Worm (Caenorhabditis elegans) whole organism, L1 larva: ENCODE data around the gene F26F2.5.
"Not testable (repeated sequence)": the region's sequence is repeated elsewhere in the genome, so short reads cannot be mapped to it uniquely, and the experiment has no call there.

Experiments used
- C34B4.2 ChIP-seq: sonication (generic microtip); optimal IDR thresholded peaks from 2 replicates; lab custom pipeline; 2017; ENCODE audit warnings: mild to moderate bottlenecking, missing genetic modification characterization, missing compliant biosample characterization
- F16B12.6 ChIP-seq: fragments of 150-350 bp; optimal IDR thresholded peaks from 2 replicates; lab custom pipeline; 2014; ENCODE audit warnings: missing biosample characterization, missing genetic modification characterization
- alr-1 ChIP-seq: fragments of 200-800 bp; sonication (Bioruptor generic); optimal IDR thresholded peaks from 2 replicates; lab custom pipeline; 2018; ENCODE audit warnings: borderline replicate concordance, mild to moderate bottlenecking, missing genetic modification characterization, missing compliant biosample characterization
- aly-2 ChIP-seq: fragments of 150-350 bp; optimal IDR thresholded peaks from 2 replicates; lab custom pipeline; 2014; ENCODE audit warnings: missing biosample characterization, missing genetic modification characterization
- ceh-82 ChIP-seq, 3 experiments: fragments of 150-350 bp in 1 of 3; sonication (generic microtip) in 2 of 3; optimal IDR thresholded peaks; 2 replicates each; lab custom pipeline; 2014 to 2017; ENCODE audit warnings: missing biosample characterization in 3 of 3, missing genetic modification characterization in 3 of 3
- ceh-90 ChIP-seq: sonication (generic microtip); optimal IDR thresholded peaks from 2 replicates; lab custom pipeline; 2016; ENCODE audit warnings: missing genetic modification characterization, missing compliant biosample characterization
- efl-1 ChIP-seq, 4 experiments: fragments of 150-350 bp; optimal IDR thresholded peaks in 3 of 4; peaks in 1 of 4; 1 replicate in 1 of 4; 2 replicates in 3 of 4; lab custom pipeline; 2014; ENCODE audit warnings: missing biosample characterization in 2 of 4, missing genetic modification characterization in 2 of 4, missing genetic modification reagents in 2 of 4
- efl-3 ChIP-seq: fragments of 200-800 bp; sonication (Bioruptor generic); optimal IDR thresholded peaks from 2 replicates; lab custom pipeline; 2018; ENCODE audit warnings: mild to moderate bottlenecking, missing genetic modification characterization, missing compliant biosample characterization
- egl-13 ChIP-seq: sonication (generic microtip); optimal IDR thresholded peaks from 2 replicates; lab custom pipeline; 2016; ENCODE audit warnings: missing genotype, missing genetic modification reagents, missing genetic modification characterization, missing compliant biosample characterization
- egl-27 ChIP-seq, 2 experiments: fragments of 150-350 bp in 1 of 2; sonication (generic microtip); optimal IDR thresholded peaks; 3 replicates each; lab custom pipeline; 2017 to 2018; ENCODE audit warnings: missing biosample characterization in 2 of 2, missing genetic modification characterization in 2 of 2, missing genetic modification reagents in 2 of 2
- fkh-10 ChIP-seq: sonication (generic microtip); optimal IDR thresholded peaks from 2 replicates; lab custom pipeline; 2017; ENCODE audit warnings: missing biosample characterization, missing genetic modification reagents, missing genetic modification characterization
- fkh-4 ChIP-seq: sonication (generic microtip); optimal IDR thresholded peaks from 2 replicates; lab custom pipeline; 2016; ENCODE audit warnings: missing compliant biosample characterization, missing genetic modification characterization, borderline replicate concordance
- hlh-17 ChIP-seq: fragments of 200-800 bp; sonication (Bioruptor generic); optimal IDR thresholded peaks from 2 replicates; lab custom pipeline; 2018; ENCODE audit warnings: missing genetic modification characterization, mild to moderate bottlenecking, missing compliant biosample characterization, moderate library complexity, borderline replicate concordance
- hlh-4 ChIP-seq: sonication (generic microtip); optimal IDR thresholded peaks from 2 replicates; lab custom pipeline; 2016; ENCODE audit warnings: mild to moderate bottlenecking, missing genetic modification characterization, missing compliant biosample characterization
- isw-1 ChIP-seq: fragments of 200-800 bp; sonication (Bioruptor generic); IDR thresholded peaks from 2 replicates; pipeline ENCODE4 v1.3.6; 2022; ENCODE audit warnings: missing genetic modification characterization, missing compliant biosample characterization
- lin-15B ChIP-seq: fragments of 150-350 bp; sonication (generic microtip); optimal IDR thresholded peaks from 3 replicates; lab custom pipeline; 2014; ENCODE audit warnings: missing biosample characterization, missing genetic modification characterization
- lin-39 ChIP-seq: fragments of 150-350 bp; optimal IDR thresholded peaks from 2 replicates; lab custom pipeline; 2014; ENCODE audit warnings: missing biosample characterization, missing genetic modification reagents, missing genetic modification characterization
- nhr-11 ChIP-seq: fragments of 150-350 bp; optimal IDR thresholded peaks from 2 replicates; lab custom pipeline; 2014; ENCODE audit warnings: missing biosample characterization, missing genetic modification characterization
- nhr-19 ChIP-seq: fragments of 200-800 bp; sonication (Bioruptor generic); conservative IDR thresholded peaks from 2 replicates; pipeline ENCODE4 v1.3.6; 2022; ENCODE audit warnings: missing genetic modification characterization, missing compliant biosample characterization
- nhr-77 ChIP-seq: fragments of 150-350 bp; optimal IDR thresholded peaks from 2 replicates; lab custom pipeline; 2014; ENCODE audit warnings: missing biosample characterization, missing genetic modification characterization
- skn-1 ChIP-seq: fragments of 150-350 bp; optimal IDR thresholded peaks from 2 replicates; lab custom pipeline; 2014; ENCODE audit warnings: missing biosample characterization, missing genetic modification characterization
- snpc-4 ChIP-seq: fragments of 150-350 bp; optimal IDR thresholded peaks from 2 replicates; lab custom pipeline; 2014; ENCODE audit warnings: missing biosample characterization, missing genetic modification characterization
- sup-37 ChIP-seq: fragments of 200-800 bp; sonication (Bioruptor generic); optimal IDR thresholded peaks from 2 replicates; lab custom pipeline; 2018; ENCODE audit warnings: mild to moderate bottlenecking, missing genetic modification characterization, missing compliant biosample characterization
- unc-62 ChIP-seq: fragments of 150-350 bp; optimal IDR thresholded peaks from 2 replicates; lab custom pipeline; 2014; ENCODE audit warnings: missing biosample characterization, missing genetic modification reagents, missing genetic modification characterization
- unc-86 ChIP-seq: sonication (generic microtip); optimal IDR thresholded peaks from 2 replicates; lab custom pipeline; 2016; ENCODE audit warnings: missing genetic modification characterization, missing compliant biosample characterization
- zag-1 ChIP-seq: fragments of 150-350 bp; optimal IDR thresholded peaks from 2 replicates; lab custom pipeline; 2014; ENCODE audit warnings: missing biosample characterization, missing genetic modification characterization
- ztf-11 ChIP-seq, 2 experiments: sonication (generic microtip); optimal IDR thresholded peaks; 2 replicates each; lab custom pipeline; 2016 to 2017; ENCODE audit warnings: missing genetic modification characterization in 2 of 2, missing biosample characterization in 1 of 2, missing compliant biosample characterization in 1 of 2

F26F2.5 gene

ce11 chrV:20556260-20556659 is 17.2 kb upstream of the F26F2.5 start, which contains the start of gene Y38H6C.23:
Gene Y38H6C.23 (minus strand): TSS chrV:20556360.
- no peak for TF ChIP-seq ceh-90
- TF ChIP-seq, all 84 proteins: peak for 0

DNA sequence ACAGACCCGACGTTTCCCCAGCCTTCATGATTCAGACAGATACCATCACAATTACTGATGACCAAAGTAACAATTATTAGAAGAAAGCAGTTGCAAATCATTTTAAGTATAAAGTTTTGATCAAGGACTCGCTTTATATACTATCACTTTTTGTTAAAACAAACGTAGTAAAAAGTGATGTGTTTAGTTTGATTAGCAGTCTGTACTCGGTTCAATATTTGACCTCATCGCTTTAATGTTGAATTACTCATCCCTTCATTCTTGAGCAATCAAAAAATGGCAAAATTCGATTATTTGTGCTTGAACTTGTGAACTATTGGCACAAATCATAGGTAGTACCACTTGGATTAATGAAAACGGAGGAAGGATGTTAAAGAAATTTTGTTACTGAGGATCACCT is 15.2 kb upstream of the F26F2.5 start, which contains the start of gene abf-4:
TSS of gene abf-4 (minus strand) at position 101 of the 400 bp plus-strand sequence.
- TF ChIP-seq ceh-82 (tag; optimal IDR thresholded peaks at IDR 0.05; lab: Kevin White, UChicago) (no peak), egl-27 (tag; optimal IDR thresholded peaks at IDR 0.05; lab: Kevin White, UChicago) (no peak), hlh-17 (GFP tag; lab: Kevin White, UChicago) (no peak), nhr-11 (tag; lab: Kevin White, UChicago) (no peak), zag-1 (tag; lab: Kevin White, UChicago) (no peak)

DNA sequence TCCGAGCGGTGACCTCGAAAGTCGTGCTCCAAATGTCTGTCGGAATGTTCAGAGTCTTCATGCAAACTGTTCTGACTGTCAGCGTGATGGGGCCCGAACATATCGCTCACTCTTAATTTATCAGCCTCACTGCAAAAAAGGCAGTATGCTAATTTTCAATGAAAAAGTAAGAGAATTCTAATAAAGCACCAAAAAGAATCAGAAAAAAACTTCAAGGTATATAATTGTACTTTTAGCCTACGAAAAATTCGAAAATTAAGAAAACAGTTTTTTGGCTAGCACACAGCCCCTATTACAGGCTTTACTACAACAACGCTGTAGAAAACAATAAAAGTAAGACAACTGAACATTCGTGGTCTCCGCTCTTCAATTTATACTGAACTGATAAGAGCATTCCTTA is 11.7 kb upstream of the F26F2.5 start, which contains the start of gene F26F2.1:
TSS of gene F26F2.1 (minus strand) at position 101 of the 400 bp plus-strand sequence.
- TF ChIP-seq alr-1 (no peak), sup-37 (no peak), nhr-19 (GFP tag; lab: Robert Waterston, UW) (no peak), hlh-4 (tag; lab: Kevin White, UChicago) (no peak), lin-39 (tag; lab: Kevin White, UChicago) (no peak), fkh-10 (GFP tag; lab: Kevin White, UChicago) (no peak)

- not testable (repeated sequence) for TF ChIP-seq skn-1 (tag; lab: Kevin White, UChicago); nhr-19 (GFP tag; lab: Robert Waterston, UW); unc-62 (GFP tag; lab: Kevin White, UChicago)
Observed at ce11 chrV:20564054-20564453, 9.4 kb upstream of the F26F2.5 start, which contains the start of gene F26F2.13. Gene F26F2.13 (plus strand): TSS chrV:20564354.

DNA sequence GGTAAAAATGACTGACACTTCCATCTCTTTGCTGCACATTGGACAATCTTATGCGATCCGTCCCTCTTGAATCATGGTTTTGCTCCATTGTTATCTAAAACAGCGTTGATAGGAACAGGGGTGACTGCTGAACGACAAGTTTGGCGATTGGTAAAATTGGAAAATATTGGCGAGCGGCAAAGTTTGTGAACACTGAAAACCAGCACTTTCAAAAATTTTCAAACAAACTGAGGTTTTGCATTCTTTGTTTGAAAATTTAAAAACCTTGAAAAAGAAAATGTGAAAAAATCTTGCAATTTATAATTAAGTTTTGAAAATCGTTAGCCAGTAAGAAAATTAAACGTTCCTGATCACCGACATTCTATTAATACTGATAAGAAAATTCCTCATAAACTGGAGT is 7.0 kb upstream of the F26F2.5 start, which contains the start of gene F26F2.3:
TSS of gene F26F2.3 (minus strand) at position 101 of the 400 bp plus-strand sequence.
- TF ChIP-seq hlh-17 (GFP tag; lab: Kevin White, UChicago) (no peak), hlh-4 (tag; lab: Kevin White, UChicago) (no peak), F16B12.6 (tag; lab: Kevin White, UChicago) (no peak), snpc-4 (tag; lab: Kevin White, UChicago) (no peak), egl-13 (tag; lab: Kevin White, UChicago) (no peak), fkh-4 (tag; lab: Kevin White, UChicago) (no peak), efl-3 (GFP tag; lab: Kevin White, UChicago) (no peak), ztf-11 (tag; optimal IDR thresholded peaks at IDR 0.05; lab: Kevin White, UChicago) (no peak), isw-1 (GFP tag; lab: Robert Waterston, UW) (no peak), aly-2 (tag; lab: Kevin White, UChicago) (no peak)

ce11 chrV:20568995-20569394 is 4.5 kb upstream of the F26F2.5 start, which contains the start of gene F26F2.4:
Gene F26F2.4 (plus strand): TSS chrV:20569295.
- not testable (repeated sequence) for TF ChIP-seq C34B4.2, nhr-77, unc-86 (tag; lab: Kevin White, UChicago)
- TF ChIP-seq, all 84 proteins: peak for 0; not testable (repeated sequence) for 84

DNA sequence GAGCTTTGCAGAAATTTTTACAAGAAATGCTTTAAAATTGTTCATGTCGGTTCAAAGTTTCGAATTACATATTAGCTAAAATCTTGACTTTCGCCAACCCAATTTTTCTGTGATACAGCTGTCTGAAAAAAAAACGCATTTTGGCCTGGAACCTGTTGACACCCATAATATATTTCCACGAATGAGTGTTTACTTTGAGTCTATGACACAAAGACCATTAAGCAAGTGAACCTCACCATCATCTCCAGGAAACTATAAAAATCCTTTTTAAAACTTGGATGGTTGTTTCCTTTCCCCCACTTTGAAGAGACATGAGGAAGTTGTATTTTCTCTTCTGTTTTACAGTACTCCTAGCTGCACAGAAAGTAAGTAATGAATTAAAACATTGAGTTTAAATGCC is 822 bp downstream of the F26F2.5 start, which contains the start of gene clec-263:
TSS of gene clec-263 (plus strand) at position 301 of the 400 bp plus-strand sequence.
- TF ChIP-seq efl-1 (optimal IDR thresholded peaks at IDR 0.05; lab: Kevin White, UChicago) (no peak), efl-1 (GFP tag; optimal IDR thresholded peaks at IDR 0.05 in 1 of 2; lab: Kevin White, UChicago) (peak in 1 of 2 experiments; percentile 4), lin-15B (tag; lab: Kevin White, UChicago) (no peak)
- TF ChIP-seq, all 84 proteins: peak for 1
